Fruit fly (Drosophila melanogaster) whole organism, embryonic: Measurements from ENCODE around the gene CG17029.

ENCODE experiments used
- Ada2b ChIP-seq: fragments of 200-800 bp; sonication (Bioruptor generic); IDR thresholded peaks from 2 replicates; pipeline ENCODE4 v1.3.6; 2022; ENCODE audit warnings: missing biosample characterization, missing genetic modification characterization
- Awh ChIP-seq: fragments of 200-800 bp; sonication (Bioruptor generic); IDR thresholded peaks from 2 replicates; pipeline ENCODE4, ENCODE4 v1.3.6; 2022; ENCODE audit warnings: missing biosample characterization, missing genetic modification characterization
- BEAF-32 ChIP-seq: fragments of 200-800 bp; sonication (Bioruptor generic); optimal IDR thresholded peaks from 3 replicates; lab custom pipeline; 2017; ENCODE audit warnings: missing biosample characterization, missing genetic modification characterization, mild to moderate bottlenecking, moderate library complexity, missing genetic modification reagents
- CG12236 ChIP-seq: fragments of 200-800 bp; sonication (Bioruptor generic); optimal IDR thresholded peaks from 2 replicates; lab custom pipeline; 2016; ENCODE audit warnings: missing biosample characterization, missing genetic modification characterization
- CG12299 ChIP-seq: fragments of 200-800 bp; sonication (Bioruptor generic); optimal IDR thresholded peaks from 2 replicates; lab custom pipeline; 2018; ENCODE audit warnings: missing biosample characterization, mild to moderate bottlenecking, missing genetic modification characterization
- CG12744 ChIP-seq: fragments of 200-800 bp; sonication (Bioruptor generic); optimal IDR thresholded peaks from 2 replicates; lab custom pipeline; 2016; ENCODE audit warnings: missing biosample characterization, missing genetic modification characterization
- CG13894 ChIP-seq: fragments of 200-800 bp; sonication (Bioruptor generic); optimal IDR thresholded peaks from 3 replicates; lab custom pipeline; 2018; ENCODE audit warnings: missing biosample characterization, mild to moderate bottlenecking, missing genetic modification characterization, moderate library complexity
- CG1602 ChIP-seq: fragments of 200-800 bp; sonication (Bioruptor generic); optimal IDR thresholded peaks from 3 replicates; lab custom pipeline; 2016; ENCODE audit warnings: missing biosample characterization, missing genetic modification characterization
- CG16779 ChIP-seq: fragments of 200-800 bp; sonication (Bioruptor generic); IDR thresholded peaks from 2 replicates; pipeline ENCODE4 v1.3.6; 2022; ENCODE audit warnings: missing biosample characterization, missing genetic modification characterization
- CG17328 ChIP-seq: fragments of 200-800 bp; sonication (Bioruptor generic); IDR thresholded peaks from 2 replicates; pipeline ENCODE4 v1.3.6; 2022; ENCODE audit warnings: missing biosample characterization, missing genetic modification characterization
- CG17568 ChIP-seq: fragments of 200-800 bp; sonication (Bioruptor generic); optimal IDR thresholded peaks from 2 replicates; lab custom pipeline; 2018; ENCODE audit warnings: missing biosample characterization, mild to moderate bottlenecking, missing genetic modification characterization, moderate library complexity
- CG1792 ChIP-seq: fragments of 200-800 bp; sonication (Bioruptor generic); optimal IDR thresholded peaks from 2 replicates; lab custom pipeline; 2016; ENCODE audit warnings: missing biosample characterization, missing genetic modification characterization
- CG18476 ChIP-seq: fragments of 200-800 bp; sonication (Bioruptor generic); optimal IDR thresholded peaks from 2 replicates; lab custom pipeline; 2016; ENCODE audit warnings: missing biosample characterization, mild to moderate bottlenecking, missing genetic modification characterization
- CG2875 ChIP-seq: fragments of 200-800 bp; sonication (Bioruptor generic); optimal IDR thresholded peaks from 2 replicates; lab custom pipeline; 2017; ENCODE audit warnings: missing biosample characterization, mild to moderate bottlenecking, missing genetic modification characterization, missing genetic modification reagents
- CG31365 ChIP-seq: fragments of 200-800 bp; sonication (Bioruptor generic); optimal IDR thresholded peaks from 2 replicates; lab custom pipeline; 2018; ENCODE audit warnings: missing biosample characterization, mild to moderate bottlenecking, missing genetic modification characterization
- CG34224 ChIP-seq: fragments of 200-800 bp; sonication (Bioruptor generic); IDR thresholded peaks from 3 replicates; pipeline ENCODE4 v1.3.6; 2022; ENCODE audit warnings: missing biosample characterization, missing genetic modification characterization; ENCODE audit not compliant: partially characterized antibody
- CG4820 ChIP-seq: fragments of 200-800 bp; sonication (Bioruptor generic); optimal IDR thresholded peaks from 3 replicates; lab custom pipeline; 2016; ENCODE audit warnings: missing biosample characterization, missing genetic modification characterization
- CG6254 ChIP-seq: fragments of 200-800 bp; sonication (Bioruptor generic); optimal IDR thresholded peaks from 3 replicates; lab custom pipeline; 2017; ENCODE audit warnings: mild to moderate bottlenecking, missing biosample characterization, missing genetic modification reagents, missing genetic modification characterization
- CG7987 ChIP-seq: fragments of 200-800 bp; sonication (Bioruptor generic); optimal IDR thresholded peaks from 2 replicates; lab custom pipeline; 2018; ENCODE audit warnings: missing biosample characterization, mild to moderate bottlenecking, missing genetic modification characterization, moderate library complexity
- CG9797 ChIP-seq: fragments of 200-800 bp; sonication (Bioruptor generic); optimal IDR thresholded peaks from 3 replicates; lab custom pipeline; 2018; ENCODE audit warnings: missing biosample characterization, mild to moderate bottlenecking, missing genetic modification characterization
- Gug ChIP-seq: fragments of 200-800 bp; sonication (Bioruptor generic); IDR thresholded peaks from 4 replicates; pipeline ENCODE4 v1.3.6; 2022; ENCODE audit warnings: missing biosample characterization, missing genetic modification characterization
- H15 ChIP-seq: fragments of 200-800 bp; sonication (Bioruptor generic); IDR thresholded peaks from 3 replicates; pipeline ENCODE4 v1.3.6; 2022; ENCODE audit warnings: missing biosample characterization, missing genetic modification characterization
- HLH4C ChIP-seq: fragments of 200-800 bp; sonication (Bioruptor generic); IDR thresholded peaks from 3 replicates; pipeline ENCODE4 v1.3.6; 2022; ENCODE audit warnings: missing biosample characterization, missing genetic modification characterization; ENCODE audit not compliant: partially characterized antibody
- HLH54F ChIP-seq: fragments of 200-800 bp; sonication (Bioruptor generic); optimal IDR thresholded peaks from 3 replicates; lab custom pipeline; 2016; ENCODE audit warnings: missing biosample characterization, missing genetic modification characterization
- Hey ChIP-seq: fragments of 200-800 bp; sonication (Bioruptor generic); optimal IDR thresholded peaks from 3 replicates; lab custom pipeline; 2018; ENCODE audit warnings: missing biosample characterization, mild to moderate bottlenecking, missing genetic modification characterization
- HmgZ ChIP-seq: fragments of 200-800 bp; sonication (Bioruptor generic); optimal IDR thresholded peaks from 2 replicates; lab custom pipeline; 2018; ENCODE audit warnings: missing biosample characterization, mild to moderate bottlenecking, missing genetic modification characterization
- Kr ChIP-seq: fragments of 200-800 bp; sonication (Bioruptor generic); optimal IDR thresholded peaks from 2 replicates; lab custom pipeline; 2017; ENCODE audit warnings: missing biosample characterization, mild to moderate bottlenecking, missing genetic modification characterization
- Myb ChIP-seq: fragments of 200-800 bp; sonication (Bioruptor generic); optimal IDR thresholded peaks from 2 replicates; lab custom pipeline; 2016; ENCODE audit warnings: missing biosample characterization, missing genetic modification characterization
- Oaz ChIP-seq: fragments of 200-800 bp; sonication (Bioruptor generic); IDR thresholded peaks from 2 replicates; pipeline ENCODE4 v1.3.6; 2022; ENCODE audit warnings: missing biosample characterization, missing genetic modification characterization
- Opbp ChIP-seq: fragments of 200-800 bp; sonication (Bioruptor generic); IDR thresholded peaks from 3 replicates; pipeline ENCODE4 v1.3.6; 2022; ENCODE audit warnings: missing biosample characterization, missing genetic modification characterization; ENCODE audit not compliant: partially characterized antibody
- Side ChIP-seq: fragments of 200-800 bp; sonication (Bioruptor generic); optimal IDR thresholded peaks from 2 replicates; lab custom pipeline; 2016; ENCODE audit warnings: missing biosample characterization, missing genetic modification characterization
- Sin3A ChIP-seq: fragments of >200 bp; optimal IDR thresholded peaks from 2 replicates; lab custom pipeline; 2018
- Ssrp ChIP-seq: fragments of 200-800 bp; sonication (Bioruptor generic); optimal IDR thresholded peaks from 2 replicates; lab custom pipeline; 2018; ENCODE audit warnings: missing biosample characterization, mild to moderate bottlenecking, missing genetic modification characterization, moderate library complexity
- Xbp1 ChIP-seq: fragments of 200-800 bp; sonication (Bioruptor generic); optimal IDR thresholded peaks from 3 replicates; lab custom pipeline; 2016; ENCODE audit warnings: missing biosample characterization, mild to moderate bottlenecking, missing genetic modification characterization
- crp ChIP-seq, 2 experiments: fragments of 200-800 bp; sonication (Bioruptor generic); optimal IDR thresholded peaks; 2 replicates in 1 of 2; 3 replicates in 1 of 2; lab custom pipeline; 2017; ENCODE audit warnings: missing biosample characterization in 2 of 2, missing genetic modification characterization in 2 of 2, mild to moderate bottlenecking in 1 of 2, moderate library complexity in 1 of 2
- cwo ChIP-seq: fragments of 200-800 bp; sonication (Bioruptor generic); optimal IDR thresholded peaks from 3 replicates; lab custom pipeline; 2017; ENCODE audit warnings: missing biosample characterization, missing genetic modification characterization, mild to moderate bottlenecking, moderate library complexity, missing genetic modification reagents
- dmrt11E ChIP-seq: fragments of 200-800 bp; sonication (Bioruptor generic); optimal IDR thresholded peaks from 3 replicates; lab custom pipeline; 2018; ENCODE audit warnings: missing biosample characterization, mild to moderate bottlenecking, missing genetic modification characterization, moderate library complexity
- gro ChIP-seq: fragments of 200-800 bp; sonication (Bioruptor generic); optimal IDR thresholded peaks from 2 replicates; lab custom pipeline; 2016; ENCODE audit warnings: missing biosample characterization, missing genetic modification characterization
- h ChIP-seq: fragments of >200 bp; optimal IDR thresholded peaks from 2 replicates; lab custom pipeline; 2017
- ham ChIP-seq: fragments of 200-800 bp; sonication (Bioruptor generic); IDR thresholded peaks from 2 replicates; pipeline ENCODE4 v1.3.6; 2022; ENCODE audit warnings: missing biosample characterization, missing genetic modification characterization
- nom ChIP-seq: fragments of 200-800 bp; sonication (Bioruptor generic); optimal IDR thresholded peaks from 2 replicates; lab custom pipeline; 2017; ENCODE audit warnings: missing biosample characterization, missing genetic modification characterization, mild to moderate bottlenecking, moderate library complexity, missing genetic modification reagents
- p53 ChIP-seq: fragments of 200-800 bp; sonication (Bioruptor generic); optimal IDR thresholded peaks from 2 replicates; lab custom pipeline; 2016; ENCODE audit warnings: missing biosample characterization, missing genetic modification characterization
- pfk ChIP-seq: fragments of 200-800 bp; sonication (Bioruptor generic); optimal IDR thresholded peaks from 2 replicates; lab custom pipeline; 2018; ENCODE audit warnings: missing biosample characterization, mild to moderate bottlenecking, missing genetic modification characterization, moderate library complexity
- salm ChIP-seq: fragments of 200-800 bp; sonication (Bioruptor generic); optimal IDR thresholded peaks from 2 replicates; lab custom pipeline; 2018; ENCODE audit warnings: missing biosample characterization, mild to moderate bottlenecking, missing genetic modification characterization
- seq ChIP-seq: fragments of 200-800 bp; sonication (Bioruptor generic); IDR thresholded peaks from 2 replicates; pipeline ENCODE4 v1.3.6; 2022; ENCODE audit warnings: missing biosample characterization, missing genetic modification characterization
- sisA ChIP-seq: fragments of 200-800 bp; sonication (Bioruptor generic); IDR thresholded peaks from 2 replicates; pipeline ENCODE4 v1.3.6; 2022; ENCODE audit warnings: missing biosample characterization, missing genetic modification characterization
- toy ChIP-seq: fragments of 200-800 bp; sonication (Bioruptor generic); IDR thresholded peaks from 2 replicates; pipeline ENCODE4 v1.3.6; 2022; ENCODE audit warnings: missing biosample characterization, missing genetic modification characterization
- trh ChIP-seq: fragments of 200-800 bp; sonication (Bioruptor generic); optimal IDR thresholded peaks from 2 replicates; lab custom pipeline; 2016; ENCODE audit warnings: missing biosample characterization, missing genetic modification characterization
- tup ChIP-seq: fragments of 200-800 bp; sonication (Bioruptor generic); optimal IDR thresholded peaks from 2 replicates; lab custom pipeline; 2016; ENCODE audit warnings: missing biosample characterization, mild to moderate bottlenecking, missing genetic modification characterization, moderate library complexity

CG17029 gene

DNA sequence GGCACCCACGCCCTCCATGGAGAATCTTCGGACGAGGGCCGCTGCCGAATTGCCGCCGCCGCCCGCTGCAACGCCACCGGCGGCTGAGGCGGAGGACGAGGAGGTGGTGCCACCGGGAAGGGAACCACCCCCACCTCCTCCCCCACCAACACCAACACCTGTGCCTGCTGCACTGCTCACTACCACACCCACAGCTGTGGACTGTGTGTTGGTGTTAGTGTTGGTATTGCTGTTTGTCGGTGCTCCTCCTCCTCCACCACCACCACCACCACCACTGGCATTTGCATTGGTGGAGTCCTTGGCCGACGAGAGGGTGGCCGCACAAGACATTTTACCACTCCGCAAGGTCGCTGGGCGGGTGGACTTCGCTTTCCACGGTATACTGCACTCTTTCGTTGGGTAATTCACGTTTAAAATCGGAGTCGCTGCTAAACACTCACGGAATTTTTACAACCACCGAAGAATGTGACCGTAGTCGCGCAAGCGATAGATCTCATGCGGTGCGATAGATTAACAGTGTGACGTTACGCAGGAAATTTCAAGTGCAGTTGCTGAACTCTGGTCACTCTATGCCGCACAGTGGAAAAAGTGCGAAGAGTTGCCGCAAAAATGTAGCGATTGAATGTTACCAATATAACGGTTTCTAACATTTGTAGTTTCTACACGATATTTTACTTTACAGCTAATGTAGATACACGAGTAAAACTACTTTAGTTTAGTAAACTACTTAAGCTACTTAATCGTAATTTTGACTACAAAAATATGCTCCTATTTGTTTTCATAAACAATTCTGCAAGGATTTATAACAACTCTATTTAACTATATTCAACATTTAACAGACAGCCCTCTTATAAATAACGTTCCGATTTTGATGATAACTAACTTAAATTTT, 34.9 kb downstream of the CG17029 start, which contains the start of gene mib1 (continued):
- no peak for TF ChIP-seq sisA (GFP tag; lab: Robert Waterston, UW)
- TF ChIP-seq h (lab: Kevin White, UChicago), result no peak
- TF ChIP-seq gro, result peak; percentile 61
- peak; percentile 99 for TF ChIP-seq CG9797 (GFP tag; lab: Kevin White, UChicago)
- peak; percentile 92 for TF ChIP-seq BEAF-32 (GFP tag; lab: Kevin White, UChicago)
- TF ChIP-seq p53 (GFP tag; lab: Kevin White, UChicago), result no peak
- no peak for TF ChIP-seq pfk (GFP tag; lab: Kevin White, UChicago)
- peak; percentile 49; the same call in 1 of the 2 replicates for TF ChIP-seq seq (GFP tag; lab: Robert Waterston, UW)
- TF ChIP-seq toy (GFP tag; lab: Robert Waterston, UW), result no peak
- TF ChIP-seq Oaz (GFP tag; lab: Robert Waterston, UW), result no peak
- 0 out of 2 replicates have a peak, but pooled peaks have one; percentile 7 for TF ChIP-seq ham
- no peak for TF ChIP-seq CG6254 (GFP tag; lab: Kevin White, UChicago)
- TF ChIP-seq Ada2b (GFP tag; lab: Robert Waterston, UW), result no peak
- peak; percentile 76 for TF ChIP-seq nom (GFP tag; lab: Kevin White, UChicago)
- TF ChIP-seq HLH4C (GFP tag; lab: Robert Waterston, UW), result peak; percentile 84
- peak; percentile 35; the same call in 2 of the 4 replicates for TF ChIP-seq Gug
- TF ChIP-seq H15, result 0 out of 3 replicates have a peak, but pooled peaks have one; percentile 8
- TF ChIP-seq Awh (GFP tag; lab: Robert Waterston, UW), result 0 out of 2 replicates have a peak, but pooled peaks have one; percentile 6
- TF ChIP-seq Sin3A (lab: Kevin White, UChicago), result peak; percentile 90
- no peak for TF ChIP-seq trh
- TF ChIP-seq CG2875 (GFP tag; lab: Kevin White, UChicago), result no peak
- peak; percentile 75 for TF ChIP-seq CG7987 (GFP tag; lab: Kevin White, UChicago)
- peak; percentile 18 for TF ChIP-seq Kr (GFP tag; lab: Kevin White, UChicago)
- TF ChIP-seq CG13894, result peak; percentile 48
- TF ChIP-seq HLH54F (GFP tag; lab: Kevin White, UChicago), result no peak
- no peak for TF ChIP-seq salm
- no peak for TF ChIP-seq Ssrp (tag; lab: Kevin White, UChicago)
- TF ChIP-seq CG4820 (GFP tag; lab: Kevin White, UChicago), result peak; percentile 5
- TF ChIP-seq HmgZ (tag; lab: Kevin White, UChicago), result peak; percentile 89
- peak; percentile 92 for TF ChIP-seq CG34224 (GFP tag; lab: Robert Waterston, UW)
- peak; percentile 56 for TF ChIP-seq CG17328 (GFP tag; lab: Robert Waterston, UW)
- TF ChIP-seq CG16779 (GFP tag; lab: Robert Waterston, UW), result no peak
- TF ChIP-seq crp (GFP tag; optimal IDR thresholded peaks at IDR 0.05; lab: Kevin White, UChicago), result peak in 1 of 2 experiments; percentile 55
- TF ChIP-seq Hey (tag; lab: Kevin White, UChicago), result no peak
- no peak for TF ChIP-seq tup (GFP tag; lab: Kevin White, UChicago)
- peak; percentile 95 for TF ChIP-seq Opbp (GFP tag; lab: Robert Waterston, UW)
- TF ChIP-seq CG31365 (tag; lab: Kevin White, UChicago), result peak; percentile 60
- peak; percentile 91 for TF ChIP-seq Myb (GFP tag; lab: Kevin White, UChicago)
- TF ChIP-seq Side, result no peak
- no peak for TF ChIP-seq CG1792 (GFP tag; lab: Kevin White, UChicago)
- no peak for TF ChIP-seq CG1602 (GFP tag; lab: Kevin White, UChicago)
- no peak for TF ChIP-seq CG18476 (GFP tag; lab: Kevin White, UChicago)
- peak; percentile 47 for TF ChIP-seq CG12299 (tag; lab: Kevin White, UChicago)
- peak; percentile 3 for TF ChIP-seq cwo (GFP tag; lab: Kevin White, UChicago)
- no peak for TF ChIP-seq CG17568
- TF ChIP-seq CG12744 (GFP tag; lab: Kevin White, UChicago), result no peak
- peak; percentile 1 for TF ChIP-seq dmrt11E (tag; lab: Kevin White, UChicago)
- TF ChIP-seq Xbp1 (GFP tag; lab: Kevin White, UChicago), result peak; percentile 21
- TF ChIP-seq CG12236 (GFP tag; lab: Kevin White, UChicago), result no peak
